Worm (Caenorhabditis elegans): ENCODE results near the gene tat-2.

DNA sequence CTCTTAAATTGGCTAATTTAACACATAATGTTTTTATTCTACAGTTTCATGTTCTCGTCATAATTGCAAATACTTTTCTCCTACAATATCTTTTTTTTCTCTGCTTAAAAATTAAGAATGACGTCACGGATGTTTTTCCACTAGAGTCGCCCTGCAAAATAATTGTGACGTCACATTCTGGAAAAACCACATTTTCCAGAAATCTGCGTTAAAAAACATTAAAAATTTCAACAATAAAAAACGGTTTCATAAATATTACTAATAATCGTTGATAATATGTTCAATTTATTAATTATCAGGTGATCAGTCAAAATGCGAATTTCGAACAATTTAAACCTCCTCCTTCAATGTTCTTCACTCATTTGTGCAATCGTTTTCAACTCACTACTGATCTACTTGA, 37.3 kb upstream of the tat-2 start, which contains the start of gene str-166:
- no peak for TF ChIP-seq flt-1 (GFP tag; IDR thresholded peaks at IDR 0.05)
- TF ChIP-seq cog-1 (tag; optimal IDR thresholded peaks at IDR 0.05) = no peak
- no peak for TF ChIP-seq ztf-29 (GFP tag; IDR thresholded peaks at IDR 0.05)
- TF ChIP-seq med-1 (GFP tag; optimal IDR thresholded peaks at IDR 0.05; ENCODE audit: insufficient read depth) = no peak
- no peak for TF ChIP-seq ztf-23 (GFP tag; IDR thresholded peaks at IDR 0.05)
- TF ChIP-seq tab-1 (GFP tag; IDR thresholded peaks at IDR 0.05) = no peak
